Fruit fly (Drosophila melanogaster) whole organism, prepupa: ENCODE data around the gene CG46467.
A peak's percentile ranks its signal among the peaks of the same experiment; 100 is the strongest.

ENCODE experiments used
- Blimp-1 ChIP-seq: fragments of 200-800 bp; sonication (Bioruptor generic); optimal IDR thresholded peaks from 3 replicates; lab custom pipeline; 2017; ENCODE audit warnings: missing biosample characterization, missing genetic modification characterization, mild to moderate bottlenecking, moderate library complexity, missing genetic modification reagents
- CG10631 ChIP-seq: fragments of 200-800 bp; sonication (Bioruptor generic); optimal IDR thresholded peaks from 2 replicates; lab custom pipeline; 2016; ENCODE audit warnings: missing biosample characterization, missing genetic modification characterization
- CG10669 ChIP-seq: fragments of 200-800 bp; sonication (Bioruptor generic); optimal IDR thresholded peaks from 3 replicates; lab custom pipeline; 2018; ENCODE audit warnings: missing biosample characterization, mild to moderate bottlenecking, missing genetic modification characterization, moderate library complexity
- CG11294 ChIP-seq: fragments of 200-800 bp; sonication (Bioruptor generic); IDR thresholded peaks from 2 replicates; pipeline ENCODE4 v1.3.6; 2022; ENCODE audit warnings: missing biosample characterization, missing genetic modification characterization
- CG11902 ChIP-seq: fragments of 200-800 bp; sonication (Bioruptor generic); optimal IDR thresholded peaks from 3 replicates; lab custom pipeline; 2016; ENCODE audit warnings: missing biosample characterization, missing genetic modification characterization
- CG15336 ChIP-seq: fragments of 200-800 bp; sonication (Bioruptor generic); IDR thresholded peaks from 2 replicates; pipeline ENCODE4 v1.3.6; 2022; ENCODE audit warnings: missing biosample characterization, missing genetic modification characterization
- CG1621 ChIP-seq: fragments of 200-800 bp; sonication (Bioruptor generic); optimal IDR thresholded peaks from 3 replicates; lab custom pipeline; 2018; ENCODE audit warnings: missing biosample characterization, mild to moderate bottlenecking, missing genetic modification characterization
- CG16779 ChIP-seq: fragments of 200-800 bp; sonication (Bioruptor generic); optimal IDR thresholded peaks from 3 replicates; lab custom pipeline; 2017; ENCODE audit warnings: missing biosample characterization, mild to moderate bottlenecking, missing genetic modification characterization
- CG3032 ChIP-seq: fragments of 200-800 bp; optimal IDR thresholded peaks from 2 replicates; lab custom pipeline; 2019; ENCODE audit warnings: missing biosample characterization, mild to moderate bottlenecking, missing genetic modification characterization, moderate library complexity
- CG32006 ChIP-seq: fragments of 200-800 bp; sonication (Bioruptor generic); optimal IDR thresholded peaks from 3 replicates; lab custom pipeline; 2017; ENCODE audit warnings: missing biosample characterization, mild to moderate bottlenecking, missing genetic modification characterization
- CG34406 ChIP-seq: fragments of 200-800 bp; sonication (Bioruptor generic); optimal IDR thresholded peaks from 3 replicates; lab custom pipeline; 2016; ENCODE audit warnings: missing biosample characterization, missing genetic modification characterization
- CG4318 ChIP-seq: fragments of 200-800 bp; sonication (Bioruptor generic); optimal IDR thresholded peaks from 3 replicates; lab custom pipeline; 2017; ENCODE audit warnings: missing biosample characterization, mild to moderate bottlenecking, missing genetic modification characterization
- CG6163 ChIP-seq: fragments of 200-800 bp; sonication (Bioruptor generic); IDR thresholded peaks from 3 replicates; pipeline ENCODE4 v1.3.6; 2022; ENCODE audit warnings: missing biosample characterization, missing genetic modification characterization
- CG6276 ChIP-seq: fragments of 200-800 bp; sonication (Bioruptor generic); optimal IDR thresholded peaks from 2 replicates; lab custom pipeline; 2017; ENCODE audit warnings: missing biosample characterization, mild to moderate bottlenecking, missing genetic modification characterization
- CG6792 ChIP-seq: fragments of 200-800 bp; sonication (Bioruptor generic); optimal IDR thresholded peaks from 3 replicates; lab custom pipeline; 2016; ENCODE audit warnings: missing biosample characterization, missing genetic modification characterization
- CG6808 ChIP-seq: fragments of 200-800 bp; sonication (Bioruptor generic); optimal IDR thresholded peaks from 3 replicates; lab custom pipeline; 2017; ENCODE audit warnings: missing biosample characterization, missing genetic modification characterization, mild to moderate bottlenecking, moderate library complexity, missing genetic modification reagents
- CG6854 ChIP-seq: fragments of 200-800 bp; sonication (Bioruptor generic); optimal IDR thresholded peaks from 2 replicates; lab custom pipeline; 2017; ENCODE audit warnings: missing biosample characterization, mild to moderate bottlenecking, missing genetic modification characterization
- CG7368 ChIP-seq: fragments of 200-800 bp; sonication (Bioruptor generic); optimal IDR thresholded peaks from 3 replicates; lab custom pipeline; 2016; ENCODE audit warnings: missing biosample characterization, missing genetic modification characterization
- CG8319 ChIP-seq: fragments of 200-800 bp; sonication (Bioruptor generic); optimal IDR thresholded peaks from 3 replicates; lab custom pipeline; 2016; ENCODE audit warnings: missing biosample characterization, missing genetic modification characterization
- CG8632 ChIP-seq: fragments of 200-800 bp; sonication (Bioruptor generic); optimal IDR thresholded peaks from 3 replicates; lab custom pipeline; 2016; ENCODE audit warnings: missing biosample characterization, missing genetic modification characterization
- Eip75B ChIP-seq: fragments of 200-800 bp; sonication (Bioruptor generic); optimal IDR thresholded peaks from 3 replicates; lab custom pipeline; 2016; ENCODE audit warnings: missing biosample characterization, missing genetic modification characterization
- Eip78C ChIP-seq: fragments of 200-800 bp; sonication (Bioruptor generic); peaks from one replicate; lab custom pipeline; 2016; ENCODE audit warnings: missing biosample characterization, missing genetic modification characterization
- Eip93F ChIP-seq: fragments of 200-800 bp; sonication (Bioruptor generic); optimal IDR thresholded peaks from 2 replicates; lab custom pipeline; 2016; ENCODE audit warnings: missing biosample characterization, mild to moderate bottlenecking, missing genetic modification characterization
- Ets21C ChIP-seq: fragments of 200-800 bp; sonication (Bioruptor generic); optimal IDR thresholded peaks from 3 replicates; lab custom pipeline; 2016; ENCODE audit warnings: missing biosample characterization, missing genetic modification characterization
- Gug ChIP-seq: fragments of 200-800 bp; sonication (Bioruptor generic); IDR thresholded peaks from 2 replicates; pipeline ENCODE4 v1.3.6; 2022; ENCODE audit warnings: missing biosample characterization, missing genetic modification characterization
- Hr38 ChIP-seq: sonication (Bioruptor generic); optimal IDR thresholded peaks from 2 replicates; lab custom pipeline; 2016; ENCODE audit warnings: missing biosample characterization, missing genetic modification characterization
- Hr39 ChIP-seq: fragments of 200-800 bp; sonication (Bioruptor generic); optimal IDR thresholded peaks from 2 replicates; lab custom pipeline; 2016; ENCODE audit warnings: missing biosample characterization, missing genetic modification characterization
- Lpt ChIP-seq: fragments of 200-800 bp; sonication (Bioruptor generic); optimal IDR thresholded peaks from 3 replicates; lab custom pipeline; 2016; ENCODE audit warnings: missing biosample characterization, missing genetic modification characterization
- Met ChIP-seq: fragments of 200-800 bp; sonication (Bioruptor generic); optimal IDR thresholded peaks from 3 replicates; lab custom pipeline; 2016; ENCODE audit warnings: missing biosample characterization, missing genetic modification characterization
- OdsH ChIP-seq: fragments of 200-800 bp; sonication (Bioruptor generic); optimal IDR thresholded peaks from 3 replicates; lab custom pipeline; 2016; ENCODE audit warnings: missing biosample characterization, missing genetic modification characterization
- Smox ChIP-seq: fragments of 200-800 bp; sonication (Bioruptor generic); optimal IDR thresholded peaks from 3 replicates; lab custom pipeline; 2016; ENCODE audit warnings: missing biosample characterization, missing genetic modification characterization
- Sox102F ChIP-seq: fragments of 200-800 bp; sonication (Bioruptor generic); optimal IDR thresholded peaks from 2 replicates; lab custom pipeline; 2016; ENCODE audit warnings: missing biosample characterization, mild to moderate bottlenecking, missing genetic modification characterization
- Sox15 ChIP-seq: fragments of 200-800 bp; sonication (Bioruptor generic); optimal IDR thresholded peaks from 3 replicates; lab custom pipeline; 2016; ENCODE audit warnings: missing biosample characterization, missing genetic modification characterization
- achi ChIP-seq: fragments of 200-800 bp; sonication (Bioruptor generic); optimal IDR thresholded peaks from 3 replicates; lab custom pipeline; 2016; ENCODE audit warnings: missing biosample characterization, missing genetic modification characterization
- acj6 ChIP-seq: fragments of 200-800 bp; sonication (Bioruptor generic); optimal IDR thresholded peaks from 3 replicates; lab custom pipeline; 2016; ENCODE audit warnings: missing biosample characterization, missing genetic modification characterization
- cyc ChIP-seq: fragments of 200-800 bp; sonication (Bioruptor generic); optimal IDR thresholded peaks from 3 replicates; lab custom pipeline; 2016; ENCODE audit warnings: missing biosample characterization, missing genetic modification characterization
- dac ChIP-seq: fragments of 200-800 bp; sonication (Bioruptor generic); optimal IDR thresholded peaks from 2 replicates; lab custom pipeline; 2017; ENCODE audit warnings: missing biosample characterization, mild to moderate bottlenecking, missing genetic modification characterization
- dsx ChIP-seq: fragments of 200-800 bp; optimal IDR thresholded peaks from 3 replicates; lab custom pipeline; 2019; ENCODE audit warnings: missing biosample characterization, mild to moderate bottlenecking, missing genetic modification characterization, moderate library complexity; ENCODE audit not compliant: poor library complexity, severe bottlenecking
- eg ChIP-seq: fragments of 200-800 bp; sonication (Bioruptor generic); IDR thresholded peaks from 3 replicates; pipeline ENCODE4 v1.3.6; 2022; ENCODE audit warnings: missing biosample characterization, missing genetic modification characterization
- fd59A ChIP-seq: fragments of 200-800 bp; sonication (Bioruptor generic); optimal IDR thresholded peaks from 2 replicates; lab custom pipeline; 2017; ENCODE audit warnings: missing biosample characterization, mild to moderate bottlenecking, missing genetic modification characterization, missing genetic modification reagents
- fd85E ChIP-seq: fragments of 200-800 bp; sonication (Bioruptor generic); optimal IDR thresholded peaks from 3 replicates; lab custom pipeline; 2016; ENCODE audit warnings: missing biosample characterization, missing genetic modification characterization
- fkh ChIP-seq: fragments of 200-800 bp; sonication (Bioruptor generic); optimal IDR thresholded peaks from 3 replicates; lab custom pipeline; 2017; ENCODE audit warnings: missing biosample characterization, mild to moderate bottlenecking, missing genetic modification characterization, moderate library complexity
- lz ChIP-seq: fragments of 200-800 bp; sonication (Bioruptor generic); optimal IDR thresholded peaks from 3 replicates; lab custom pipeline; 2016; ENCODE audit warnings: missing biosample characterization, missing genetic modification characterization
- net ChIP-seq: fragments of 200-800 bp; sonication (Bioruptor generic); optimal IDR thresholded peaks from 3 replicates; lab custom pipeline; 2016; ENCODE audit warnings: missing biosample characterization, missing genetic modification characterization
- pdm3 ChIP-seq: fragments of 200-800 bp; sonication (Bioruptor generic); optimal IDR thresholded peaks from 3 replicates; lab custom pipeline; 2016; ENCODE audit warnings: missing biosample characterization, missing genetic modification characterization
- salr ChIP-seq, 2 experiments: fragments of 200-800 bp; sonication (Bioruptor generic); optimal IDR thresholded peaks; 3 replicates each; lab custom pipeline; 2016 to 2018; ENCODE audit warnings: missing biosample characterization in 2 of 2, missing genetic modification characterization in 2 of 2, mild to moderate bottlenecking in 1 of 2
- ss ChIP-seq, 2 experiments: fragments of 200-800 bp; sonication (Bioruptor generic); optimal IDR thresholded peaks; 2 replicates in 1 of 2; 3 replicates in 1 of 2; lab custom pipeline; 2017 to 2018; ENCODE audit warnings: mild to moderate bottlenecking in 2 of 2, missing biosample characterization in 2 of 2, missing genetic modification characterization in 2 of 2, moderate library complexity in 1 of 2
- svp ChIP-seq: fragments of 200-800 bp; sonication (Bioruptor generic); peaks from one replicate; lab custom pipeline; 2016; ENCODE audit warnings: missing biosample characterization, missing genetic modification characterization
- topi ChIP-seq: fragments of 200-800 bp; sonication (Bioruptor generic); optimal IDR thresholded peaks from 3 replicates; lab custom pipeline; 2016; ENCODE audit warnings: missing biosample characterization, missing genetic modification characterization
- vri ChIP-seq: fragments of 200-800 bp; sonication (Bioruptor generic); optimal IDR thresholded peaks from 3 replicates; lab custom pipeline; 2016; ENCODE audit warnings: missing biosample characterization, mild to moderate bottlenecking, missing genetic modification characterization

The CG46467 gene

dm6 chr3R:9961163-9962072 lies 86.9 kb downstream of the CG46467 start:
- TF ChIP-seq Sox15 (GFP tag; lab: Kevin White, UChicago) (peak; percentile 52), OdsH (GFP tag; lab: Kevin White, UChicago) (peak; percentile 89), CG16779 (peak; percentile 51), fd59A (GFP tag; lab: Kevin White, UChicago) (peak; percentile 83), lz (GFP tag; lab: Kevin White, UChicago) (peak; percentile 87), Gug (peak; percentile 82), CG11902 (GFP tag; lab: Kevin White, UChicago) (peak; percentile 63), CG6808 (GFP tag; lab: Kevin White, UChicago) (peak; percentile 79), CG6854 (peak; percentile 6), dsx (GFP tag; lab: Kevin White, UChicago) (peak; percentile 73), pdm3 (peak; percentile 93), Lpt (GFP tag; lab: Kevin White, UChicago) (peak; percentile 89), acj6 (peak; percentile 87), topi (GFP tag; lab: Kevin White, UChicago) (peak; percentile 91), CG8632 (peak; percentile 73), Eip78C (peak; percentile 97), dac (peak; percentile 87), ss (GFP tag; optimal IDR thresholded peaks at IDR 0.05; lab: Kevin White, UChicago) (peak; percentile 54 to 74), cyc (peak; percentile 85), Ets21C (peak; percentile 76), CG6276 (peak; percentile 91), eg (GFP tag; lab: Robert Waterston, UW) (peak; percentile 94), CG10631 (GFP tag; lab: Kevin White, UChicago) (peak; percentile 94), fkh (GFP tag; lab: Kevin White, UChicago) (no peak), CG10669 (GFP tag; lab: Kevin White, UChicago) (peak; percentile 86), CG8319 (GFP tag; lab: Kevin White, UChicago) (peak; percentile 64), CG34406 (GFP tag; lab: Kevin White, UChicago) (peak; percentile 65), CG3032 (tag; lab: Kevin White, UChicago) (peak; percentile 84), Hr38 (no peak), CG32006 (GFP tag; lab: Kevin White, UChicago) (peak; percentile 95), Eip93F (GFP tag; lab: Kevin White, UChicago) (peak; percentile 36), Met (GFP tag; lab: Kevin White, UChicago) (peak; percentile 90), Hr39 (GFP tag; lab: Kevin White, UChicago) (peak; percentile 87), Smox (GFP tag; lab: Kevin White, UChicago) (peak; percentile 86), svp (GFP tag; lab: Kevin White, UChicago) (peak; percentile 94), CG6792 (GFP tag; lab: Kevin White, UChicago) (peak; percentile 77), Eip75B (GFP tag; lab: Kevin White, UChicago) (peak; percentile 90), CG7368 (peak; percentile 82), Sox102F (GFP tag; lab: Kevin White, UChicago) (peak; percentile 82), salr (GFP tag; optimal IDR thresholded peaks at IDR 0.05; lab: Kevin White, UChicago) (peak; percentile 86 to 90), CG15336 (peak; percentile 94), vri (GFP tag; lab: Kevin White, UChicago) (peak; percentile 64), net (GFP tag; lab: Kevin White, UChicago) (peak; percentile 91), CG4318 (GFP tag; lab: Kevin White, UChicago) (peak; percentile 90), achi (GFP tag; lab: Kevin White, UChicago) (peak; percentile 91), CG1621 (tag; lab: Kevin White, UChicago) (peak; percentile 84), CG11294 (GFP tag; lab: Robert Waterston, UW) (peak; percentile 79), CG6163 (GFP tag; lab: Robert Waterston, UW) (peak; percentile 92), fd85E (GFP tag; lab: Kevin White, UChicago) (peak; percentile 75), Blimp-1 (GFP tag; lab: Kevin White, UChicago) (peak; percentile 38)
